Worm (Caenorhabditis elegans): ENCODE data around the gene Y37D8A.16.
A peak's percentile ranks its signal among the peaks of the same experiment; 100 is the strongest.

Gene Y37D8A.16

DNA sequence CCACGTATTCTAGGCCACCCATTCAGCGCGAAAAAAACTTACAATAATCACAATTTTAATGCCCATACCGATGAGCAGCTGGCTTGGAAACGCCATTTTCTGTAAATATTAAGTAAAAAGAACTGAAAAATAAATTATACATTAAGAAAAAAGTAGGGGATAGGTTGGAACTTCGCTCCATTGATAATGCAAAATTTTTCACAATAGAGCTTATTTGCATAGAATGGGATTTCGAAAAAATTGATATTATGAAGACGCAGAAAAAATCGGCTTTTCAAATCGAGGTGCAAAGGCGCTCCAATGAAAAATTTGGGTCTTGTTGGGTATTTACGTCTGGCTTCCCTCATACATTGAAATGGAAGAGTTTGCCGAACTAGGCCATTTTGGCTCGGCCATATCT lies at the start of gene Y37D8A.16:
TSS of gene Y37D8A.16 (minus strand) at position 101 of the 400 bp plus-strand sequence.
- no peak for TF ChIP-seq tab-1 (GFP tag; IDR thresholded peaks at IDR 0.05)
- no peak for TF ChIP-seq med-1 (GFP tag; optimal IDR thresholded peaks at IDR 0.05; ENCODE audit: insufficient read depth)
- no peak for TF ChIP-seq cog-1 (tag; optimal IDR thresholded peaks at IDR 0.05)
- no peak for TF ChIP-seq flt-1 (GFP tag; IDR thresholded peaks at IDR 0.05)
- no peak for TF ChIP-seq T22C8.4 (GFP tag; IDR thresholded peaks at IDR 0.05)
- TF ChIP-seq klf-2 (GFP tag; conservative IDR thresholded peaks at IDR 0.05): no peak
- TF ChIP-seq ztf-29 (GFP tag; IDR thresholded peaks at IDR 0.05): no peak
- no peak for TF ChIP-seq ref-1 (GFP tag; conservative IDR thresholded peaks at IDR 0.05)
- no peak for TF ChIP-seq ztf-23 (GFP tag; IDR thresholded peaks at IDR 0.05)

DNA sequence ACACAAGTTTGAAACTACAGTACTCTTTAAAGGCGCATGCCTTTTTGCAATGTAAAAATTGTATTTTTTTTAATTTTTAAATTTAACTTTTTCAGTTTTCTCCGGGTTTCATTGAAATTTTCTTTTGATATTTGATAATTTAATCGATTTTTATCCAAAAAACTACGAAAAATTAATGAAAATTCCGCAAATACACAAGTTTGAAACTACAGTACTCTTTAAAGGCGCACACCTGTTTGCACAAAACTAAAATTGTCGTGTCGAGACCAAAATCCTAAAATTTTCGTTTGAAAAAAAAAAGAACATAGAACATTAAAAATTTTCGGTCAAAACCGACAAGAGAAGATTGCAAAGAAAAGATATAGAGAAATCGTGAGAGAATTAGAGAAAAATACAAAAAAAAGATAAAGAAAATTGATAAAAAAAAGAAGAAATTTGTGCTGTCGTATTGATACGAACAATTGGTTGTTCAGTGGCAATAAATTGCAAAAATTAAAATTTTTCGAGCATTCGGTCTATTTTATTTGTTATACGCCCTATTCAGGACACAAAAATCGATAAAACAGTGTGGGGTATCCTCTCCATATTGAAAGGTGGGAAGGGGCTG lies 49.1 kb upstream of the Y37D8A.16 start:
- no peak for TF ChIP-seq ztf-23 (GFP tag; IDR thresholded peaks at IDR 0.05)
- TF ChIP-seq T22C8.4 (GFP tag; IDR thresholded peaks at IDR 0.05): peak; percentile 66; the same call in 1 of the 2 replicates
- no peak for TF ChIP-seq cog-1 (tag; optimal IDR thresholded peaks at IDR 0.05)
- TF ChIP-seq flt-1 (GFP tag; IDR thresholded peaks at IDR 0.05): no peak

DNA sequence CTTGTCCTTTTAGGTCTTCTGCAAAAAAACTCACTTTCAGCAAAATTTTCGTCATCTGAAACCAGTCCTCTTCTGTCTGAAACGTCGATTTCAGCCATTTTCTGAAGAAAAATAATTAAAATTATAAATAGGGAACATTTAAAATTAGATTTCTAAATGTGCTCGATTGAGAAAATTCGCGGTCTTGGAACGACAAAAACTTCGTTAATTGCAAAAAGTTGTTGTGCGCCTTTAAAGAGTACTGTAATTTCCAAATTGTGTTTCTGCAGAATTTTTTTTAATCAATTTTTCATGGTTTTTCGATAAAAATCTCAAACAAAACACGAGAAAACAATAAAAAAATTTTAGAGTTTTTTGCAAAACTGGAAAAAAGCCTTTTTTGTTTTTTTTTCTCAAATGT lies 48.4 kb upstream of the Y37D8A.16 start, which contains the start of gene ttm-1:
TSS of gene ttm-1 (minus strand) at position 101 of the 400 bp plus-strand sequence.
- TF ChIP-seq T22C8.4 (GFP tag; IDR thresholded peaks at IDR 0.05): no peak
- TF ChIP-seq ztf-29 (GFP tag; IDR thresholded peaks at IDR 0.05): no peak
- no peak for TF ChIP-seq ztf-23 (GFP tag; IDR thresholded peaks at IDR 0.05)
- no peak for TF ChIP-seq tab-1 (GFP tag; IDR thresholded peaks at IDR 0.05)
- TF ChIP-seq klf-2 (GFP tag; conservative IDR thresholded peaks at IDR 0.05): no peak
- TF ChIP-seq cog-1 (tag; optimal IDR thresholded peaks at IDR 0.05): no peak
- TF ChIP-seq flt-1 (GFP tag; IDR thresholded peaks at IDR 0.05): no peak
- no peak for TF ChIP-seq ref-1 (GFP tag; conservative IDR thresholded peaks at IDR 0.05)
- TF ChIP-seq med-1 (GFP tag; optimal IDR thresholded peaks at IDR 0.05; ENCODE audit: insufficient read depth): no peak

DNA sequence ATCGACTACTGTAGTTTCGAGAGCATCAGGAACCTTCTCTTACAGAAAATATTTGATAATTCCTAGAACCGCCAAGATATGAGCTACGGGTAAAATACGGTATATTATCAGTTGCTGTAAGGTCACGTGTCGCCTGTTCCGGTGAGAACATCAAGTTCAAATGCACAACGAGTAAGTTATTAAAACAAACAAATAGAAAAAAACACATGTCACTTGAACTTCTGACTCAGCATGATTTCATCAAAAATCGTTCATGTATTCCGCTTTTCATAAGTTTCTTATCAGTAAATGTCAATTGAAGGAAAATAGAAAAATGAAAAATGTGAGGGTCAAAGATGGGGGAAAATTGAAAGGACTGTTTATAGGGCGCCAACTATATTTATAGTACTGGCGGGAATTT lies 42.2 kb upstream of the Y37D8A.16 start:
- no peak for TF ChIP-seq med-1 (GFP tag; optimal IDR thresholded peaks at IDR 0.05; ENCODE audit: insufficient read depth)
- TF ChIP-seq ztf-29 (GFP tag; IDR thresholded peaks at IDR 0.05): no peak
- no peak for TF ChIP-seq ztf-23 (GFP tag; IDR thresholded peaks at IDR 0.05)
- no peak for TF ChIP-seq cog-1 (tag; optimal IDR thresholded peaks at IDR 0.05)
- TF ChIP-seq klf-2 (GFP tag; conservative IDR thresholded peaks at IDR 0.05): no peak

DNA sequence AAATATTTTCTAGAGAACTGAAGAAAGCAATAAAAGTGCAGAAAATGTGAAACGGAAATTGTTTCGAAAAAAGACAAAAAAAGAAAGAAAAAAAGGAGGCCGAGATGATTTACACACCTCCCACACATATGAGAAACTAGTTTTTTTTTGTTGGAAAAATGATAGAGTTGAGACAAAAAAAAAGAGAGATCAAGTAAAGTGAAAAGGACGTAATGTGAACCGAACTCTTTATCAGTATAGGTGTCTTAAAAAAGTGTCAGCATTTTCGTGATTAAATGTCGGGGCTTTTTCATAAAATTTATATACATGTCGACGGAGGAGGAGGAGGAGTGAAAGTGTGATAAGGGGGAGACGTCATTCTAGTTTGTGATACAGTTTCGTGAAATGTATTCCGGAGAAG lies 40.8 kb upstream of the Y37D8A.16 start:
- no peak for TF ChIP-seq ref-1 (GFP tag; conservative IDR thresholded peaks at IDR 0.05)
- TF ChIP-seq ztf-23 (GFP tag; IDR thresholded peaks at IDR 0.05): no peak
- no peak for TF ChIP-seq ztf-29 (GFP tag; IDR thresholded peaks at IDR 0.05)
- TF ChIP-seq cog-1 (tag; optimal IDR thresholded peaks at IDR 0.05): no peak
- no peak for TF ChIP-seq tab-1 (GFP tag; IDR thresholded peaks at IDR 0.05)

DNA sequence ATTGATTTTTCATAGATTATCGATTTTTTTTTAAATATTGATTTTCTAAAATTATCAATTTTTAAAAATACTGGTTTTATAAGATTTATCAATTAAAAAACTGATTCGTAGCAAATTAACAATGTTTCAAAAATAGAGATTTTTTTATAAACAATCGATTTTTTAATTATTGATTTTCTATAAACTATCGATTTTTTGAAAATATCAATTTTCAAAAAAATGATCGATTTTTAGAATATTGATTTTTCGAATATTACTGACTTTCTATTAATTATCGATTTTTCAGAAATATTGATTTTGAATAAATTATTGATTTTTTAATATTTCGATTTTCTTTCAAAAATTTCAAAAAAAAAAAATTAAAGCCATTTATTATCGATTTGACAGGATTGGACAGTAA lies 34.1 kb upstream of the Y37D8A.16 start:
- TF ChIP-seq T22C8.4 (GFP tag; IDR thresholded peaks at IDR 0.05): peak; percentile 24
- TF ChIP-seq ref-1 (GFP tag; conservative IDR thresholded peaks at IDR 0.05): no peak
- no peak for TF ChIP-seq tab-1 (GFP tag; IDR thresholded peaks at IDR 0.05)

DNA sequence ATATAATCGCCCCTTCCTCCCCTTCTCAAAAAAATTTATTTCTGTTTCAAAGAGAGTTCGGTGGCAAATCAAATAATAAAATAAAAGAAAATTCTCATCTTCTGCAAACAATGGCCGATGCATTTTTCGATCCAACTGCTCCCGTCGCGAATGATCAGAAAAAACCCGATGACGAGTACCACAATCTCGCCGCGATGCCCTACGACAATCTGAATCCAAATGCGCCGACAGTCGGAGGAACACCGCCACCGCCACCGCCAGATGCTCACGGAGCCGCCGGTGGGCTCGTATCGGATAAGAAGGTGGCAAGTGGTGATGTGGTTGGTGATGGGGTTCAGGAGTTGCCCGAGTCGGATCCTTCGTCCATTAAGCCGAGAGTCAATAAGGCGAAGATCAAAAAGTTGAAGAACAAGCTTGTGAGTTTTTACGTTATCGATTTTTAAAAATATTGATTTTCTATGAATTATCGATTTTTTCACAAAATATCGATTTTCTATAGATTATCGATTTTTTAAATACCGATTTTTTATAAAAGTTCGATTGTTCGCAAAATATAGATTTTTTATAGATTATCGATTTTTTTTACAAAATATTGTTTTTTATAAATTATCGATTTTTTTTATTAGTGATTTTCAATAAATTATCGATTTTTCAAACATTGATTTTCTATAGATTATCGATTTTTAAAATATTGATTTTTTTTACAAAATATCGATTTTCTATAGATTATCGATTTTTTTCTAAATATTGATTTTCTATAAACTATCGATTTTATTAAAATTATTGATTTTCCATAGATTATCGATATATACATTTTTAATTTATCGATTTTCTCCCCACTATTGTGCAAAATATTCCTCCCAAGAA lies 33.1 kb upstream of the Y37D8A.16 start, which contains the start of gene Y39E4A.1:
TSS of gene Y39E4A.1 (plus strand) at position 51 of the 867 bp plus-strand sequence.
- TF ChIP-seq T22C8.4 (GFP tag; IDR thresholded peaks at IDR 0.05) (peak; percentile 87), med-1 (GFP tag; optimal IDR thresholded peaks at IDR 0.05; ENCODE audit: insufficient read depth) (no peak)

DNA sequence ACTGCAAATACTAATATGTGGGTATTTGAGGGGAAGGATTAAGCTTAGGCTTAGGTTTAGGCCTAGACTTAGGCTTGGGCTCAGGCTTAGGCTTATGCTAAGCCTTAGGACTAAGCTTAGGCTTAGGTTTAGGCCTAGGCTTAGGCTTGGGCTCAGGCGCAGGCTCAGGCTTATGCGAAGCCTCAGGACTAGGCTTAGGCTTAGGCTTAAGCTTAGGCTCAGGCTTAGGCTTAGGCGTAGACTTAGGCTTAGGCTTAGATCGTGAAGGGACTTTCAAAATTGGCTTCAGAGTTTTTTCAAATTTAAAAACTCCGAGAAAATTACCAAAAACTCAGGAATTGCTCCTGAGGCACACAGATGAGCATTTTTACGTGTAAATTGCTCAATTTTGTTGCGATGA lies 26.6 kb upstream of the Y37D8A.16 start:
- peak; percentile 58; the same call in 1 of the 2 replicates for TF ChIP-seq ztf-29 (GFP tag; IDR thresholded peaks at IDR 0.05)
- no peak for TF ChIP-seq T22C8.4 (GFP tag; IDR thresholded peaks at IDR 0.05)

DNA sequence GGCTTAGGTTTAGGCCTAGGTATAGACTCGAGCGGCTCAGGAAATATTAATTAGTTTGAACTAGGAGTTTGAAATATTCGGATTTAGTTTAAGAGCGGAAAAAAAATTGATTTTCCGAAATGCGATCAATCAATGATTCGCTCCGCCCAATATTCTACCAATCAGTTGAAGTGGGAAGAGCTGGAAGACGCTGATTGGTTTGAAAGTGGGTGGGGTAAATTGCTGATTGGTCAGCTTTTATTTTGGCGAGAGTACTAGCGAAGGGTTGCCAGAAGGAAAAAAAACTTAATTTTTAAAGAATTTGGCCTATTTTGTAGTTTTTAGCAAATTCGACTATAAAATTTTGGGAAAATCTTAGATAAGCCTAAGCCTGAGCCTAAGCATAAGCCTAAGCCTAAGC lies 25.6 kb upstream of the Y37D8A.16 start:
- TF ChIP-seq ref-1 (GFP tag; conservative IDR thresholded peaks at IDR 0.05) (no peak), ztf-23 (GFP tag; IDR thresholded peaks at IDR 0.05) (no peak), flt-1 (GFP tag; IDR thresholded peaks at IDR 0.05) (no peak), T22C8.4 (GFP tag; IDR thresholded peaks at IDR 0.05) (no peak), tab-1 (GFP tag; IDR thresholded peaks at IDR 0.05) (no peak)

DNA sequence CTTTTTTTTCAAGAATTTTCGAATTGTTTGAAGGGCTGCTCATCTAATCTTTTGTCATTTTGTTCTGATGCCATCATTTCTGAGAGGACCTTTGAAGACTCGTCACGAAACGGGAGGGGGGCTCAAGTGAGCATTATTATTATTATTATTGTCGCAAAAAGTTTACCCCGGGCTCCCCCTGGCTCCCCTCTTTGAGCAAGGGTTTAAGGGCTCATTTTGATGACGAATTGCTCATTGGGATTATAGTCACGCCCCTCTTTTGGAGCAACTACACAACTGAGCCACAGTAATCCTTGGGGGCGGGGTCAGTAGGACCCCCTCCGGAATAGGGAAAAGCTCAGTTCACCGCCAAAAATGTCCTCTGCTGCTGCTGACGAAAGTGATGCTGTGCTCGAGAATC lies 23.8 kb upstream of the Y37D8A.16 start, which contains the start of gene unc-25:
TSS of gene unc-25 (plus strand) at position 345 of the 400 bp plus-strand sequence.
- TF ChIP-seq flt-1 (GFP tag; IDR thresholded peaks at IDR 0.05) (no peak), ztf-23 (GFP tag; IDR thresholded peaks at IDR 0.05) (no peak), ztf-29 (GFP tag; IDR thresholded peaks at IDR 0.05) (no peak), klf-2 (GFP tag; conservative IDR thresholded peaks at IDR 0.05) (no peak), tab-1 (GFP tag; IDR thresholded peaks at IDR 0.05) (no peak), ref-1 (GFP tag; conservative IDR thresholded peaks at IDR 0.05) (no peak), cog-1 (tag; optimal IDR thresholded peaks at IDR 0.05) (no peak), T22C8.4 (GFP tag; IDR thresholded peaks at IDR 0.05) (no peak), med-1 (GFP tag; optimal IDR thresholded peaks at IDR 0.05; ENCODE audit: insufficient read depth) (no peak)
